Fruit fly (Drosophila melanogaster) whole organism, embryonic: ENCODE results near the gene Cpsf5.

Experiments
- B-H2 ChIP-seq: fragments of 200-800 bp; sonication (Bioruptor generic); optimal IDR thresholded peaks from 2 replicates; lab custom pipeline; 2018; ENCODE audit warnings: missing biosample characterization, mild to moderate bottlenecking, missing genetic modification characterization
- CG10147 ChIP-seq: fragments of 200-800 bp; sonication (Bioruptor generic); optimal IDR thresholded peaks from 2 replicates; lab custom pipeline; 2019; ENCODE audit warnings: missing biosample characterization, mild to moderate bottlenecking, missing genetic modification characterization, moderate library complexity
- CG11695 ChIP-seq: fragments of 200-800 bp; sonication (Bioruptor generic); IDR thresholded peaks from 3 replicates; pipeline ENCODE4 v1.3.6; 2022; ENCODE audit warnings: missing biosample characterization, missing genetic modification characterization
- CG12659 ChIP-seq: fragments of 200-800 bp; sonication (Bioruptor generic); optimal IDR thresholded peaks from 3 replicates; lab custom pipeline; 2017; ENCODE audit warnings: mild to moderate bottlenecking, missing biosample characterization, missing genetic modification reagents, missing genetic modification characterization
- CG13775 ChIP-seq: fragments of 200-800 bp; sonication (Bioruptor generic); optimal IDR thresholded peaks from 3 replicates; lab custom pipeline; 2017; ENCODE audit warnings: missing biosample characterization, mild to moderate bottlenecking, missing genetic modification characterization
- CG15479 ChIP-seq: fragments of 200-800 bp; sonication (Bioruptor generic); optimal IDR thresholded peaks from 3 replicates; lab custom pipeline; 2019; ENCODE audit warnings: missing biosample characterization, mild to moderate bottlenecking, missing genetic modification characterization, moderate library complexity
- CG17912 ChIP-seq: fragments of 200-800 bp; sonication (Bioruptor generic); optimal IDR thresholded peaks from 2 replicates; lab custom pipeline; 2018; ENCODE audit warnings: missing biosample characterization, mild to moderate bottlenecking, missing genetic modification characterization
- CG18011 ChIP-seq: fragments of 200-800 bp; sonication (Bioruptor generic); optimal IDR thresholded peaks from 2 replicates; lab custom pipeline; 2017; ENCODE audit warnings: missing biosample characterization, missing genetic modification characterization, mild to moderate bottlenecking, moderate library complexity, missing genotype
- CG30020 ChIP-seq: fragments of 200-800 bp; optimal IDR thresholded peaks from 2 replicates; lab custom pipeline; 2019; ENCODE audit warnings: missing biosample characterization, mild to moderate bottlenecking, missing genetic modification characterization, moderate library complexity
- CG33213 ChIP-seq: fragments of 200-800 bp; sonication (Bioruptor generic); optimal IDR thresholded peaks from 3 replicates; lab custom pipeline; 2016; ENCODE audit warnings: missing biosample characterization, missing genetic modification characterization
- CG34224 ChIP-seq: fragments of 200-800 bp; sonication (Bioruptor generic); IDR thresholded peaks from 3 replicates; pipeline ENCODE4 v1.3.6; 2022; ENCODE audit warnings: missing biosample characterization, missing genetic modification characterization; ENCODE audit not compliant: partially characterized antibody
- CG3995 ChIP-seq: fragments of 200-800 bp; sonication (Bioruptor generic); optimal IDR thresholded peaks from 3 replicates; lab custom pipeline; 2016; ENCODE audit warnings: missing biosample characterization, missing genetic modification characterization
- CG7786 ChIP-seq: fragments of 200-800 bp; sonication (Bioruptor generic); optimal IDR thresholded peaks from 2 replicates; lab custom pipeline; 2016; ENCODE audit warnings: missing biosample characterization, missing genetic modification characterization
- CG7987 ChIP-seq: fragments of 200-800 bp; sonication (Bioruptor generic); optimal IDR thresholded peaks from 2 replicates; lab custom pipeline; 2018; ENCODE audit warnings: missing biosample characterization, mild to moderate bottlenecking, missing genetic modification characterization, moderate library complexity
- CG8924 ChIP-seq: fragments of 200-800 bp; optimal IDR thresholded peaks from 3 replicates; lab custom pipeline; 2019; ENCODE audit warnings: missing biosample characterization, mild to moderate bottlenecking, missing genetic modification characterization, moderate library complexity
- CG9932 ChIP-seq: fragments of 200-800 bp; sonication (Bioruptor generic); IDR thresholded peaks from 2 replicates; pipeline ENCODE4 v1.3.6; 2022; ENCODE audit warnings: missing biosample characterization, missing genetic modification characterization
- Dek ChIP-seq: fragments of 200-800 bp; sonication (Bioruptor generic); optimal IDR thresholded peaks from 3 replicates; lab custom pipeline; 2019; ENCODE audit warnings: missing biosample characterization, mild to moderate bottlenecking, missing genetic modification characterization, moderate library complexity
- E2f2 ChIP-seq: fragments of 200-800 bp; sonication (Bioruptor generic); IDR thresholded peaks from 2 replicates; pipeline ENCODE4 v1.3.6; 2022; ENCODE audit warnings: missing biosample characterization, missing genetic modification characterization
- Elba2 ChIP-seq: fragments of 200-800 bp; sonication (Bioruptor generic); optimal IDR thresholded peaks from 3 replicates; lab custom pipeline; 2016; ENCODE audit warnings: missing biosample characterization, missing genetic modification characterization
- Ets65A ChIP-seq: fragments of 200-800 bp; sonication (Bioruptor generic); peaks from one replicate; lab custom pipeline; 2016; ENCODE audit warnings: missing biosample characterization, missing genetic modification characterization
- HLH4C ChIP-seq: fragments of 200-800 bp; sonication (Bioruptor generic); IDR thresholded peaks from 3 replicates; pipeline ENCODE4 v1.3.6; 2022; ENCODE audit warnings: missing biosample characterization, missing genetic modification characterization; ENCODE audit not compliant: partially characterized antibody
- Hmr ChIP-seq: fragments of 200-800 bp; sonication (Bioruptor generic); optimal IDR thresholded peaks from 3 replicates; lab custom pipeline; 2017; ENCODE audit warnings: mild to moderate bottlenecking, missing biosample characterization, missing genetic modification reagents, missing genetic modification characterization
- Lim3 ChIP-seq: fragments of 200-800 bp; sonication (Bioruptor generic); IDR thresholded peaks from 2 replicates; pipeline ENCODE4 v1.3.6; 2022; ENCODE audit warnings: missing biosample characterization, missing genetic modification characterization
- NC2β ChIP-seq: fragments of 200-800 bp; sonication (Bioruptor generic); optimal IDR thresholded peaks from 2 replicates; lab custom pipeline; 2016; ENCODE audit warnings: missing biosample characterization, missing genetic modification characterization
- Opbp ChIP-seq: fragments of 200-800 bp; sonication (Bioruptor generic); IDR thresholded peaks from 3 replicates; pipeline ENCODE4 v1.3.6; 2022; ENCODE audit warnings: missing biosample characterization, missing genetic modification characterization; ENCODE audit not compliant: partially characterized antibody
- Pdp1 ChIP-seq, 2 experiments: fragments of 200-800 bp; sonication (Bioruptor generic); optimal IDR thresholded peaks; 3 replicates each; lab custom pipeline; 2016; ENCODE audit warnings: missing biosample characterization in 2 of 2, missing genetic modification characterization in 2 of 2, mild to moderate bottlenecking in 1 of 2, moderate library complexity in 1 of 2
- Ptx1 ChIP-seq: fragments of 200-800 bp; sonication (Bioruptor generic); IDR thresholded peaks from 2 replicates; pipeline ENCODE4 v1.3.6; 2022; ENCODE audit warnings: missing biosample characterization, missing genetic modification characterization
- Side ChIP-seq: fragments of 200-800 bp; sonication (Bioruptor generic); optimal IDR thresholded peaks from 2 replicates; lab custom pipeline; 2016; ENCODE audit warnings: missing biosample characterization, missing genetic modification characterization
- Sry-δ ChIP-seq: fragments of 200-800 bp; sonication (Bioruptor generic); optimal IDR thresholded peaks from 2 replicates; lab custom pipeline; 2016; ENCODE audit warnings: missing biosample characterization, missing genetic modification characterization
- bbx ChIP-seq: fragments of 200-800 bp; sonication (Bioruptor generic); IDR thresholded peaks from 2 replicates; pipeline ENCODE4 v1.3.6; 2022; ENCODE audit warnings: missing biosample characterization, missing genetic modification characterization; ENCODE audit not compliant: partially characterized antibody
- bcd ChIP-seq: fragments of 200-800 bp; sonication (Bioruptor generic); optimal IDR thresholded peaks from 2 replicates; lab custom pipeline; 2017; ENCODE audit warnings: missing biosample characterization, mild to moderate bottlenecking, missing genetic modification characterization
- bowl ChIP-seq: fragments of 200-800 bp; sonication (Bioruptor generic); IDR thresholded peaks from 2 replicates; pipeline ENCODE4 v1.3.6; 2022; ENCODE audit warnings: missing biosample characterization, missing genetic modification characterization
- cas ChIP-seq: fragments of 200-800 bp; sonication (Bioruptor generic); IDR thresholded peaks from 2 replicates; pipeline ENCODE4 v1.3.6; 2022; ENCODE audit warnings: missing biosample characterization, missing genetic modification characterization
- ems ChIP-seq: fragments of 200-800 bp; sonication (Bioruptor generic); optimal IDR thresholded peaks from 3 replicates; lab custom pipeline; 2016; ENCODE audit warnings: missing biosample characterization, missing genetic modification characterization
- ftz-f1 ChIP-seq: fragments of 200-800 bp; sonication (Bioruptor generic); optimal IDR thresholded peaks from 2 replicates; lab custom pipeline; 2016; ENCODE audit warnings: missing biosample characterization, missing genetic modification characterization
- hbn ChIP-seq: fragments of 200-800 bp; sonication (Bioruptor generic); IDR thresholded peaks from 2 replicates; pipeline ENCODE4 v1.3.6; 2022; ENCODE audit warnings: missing biosample characterization, missing genetic modification characterization; ENCODE audit not compliant: partially characterized antibody
- ken ChIP-seq: fragments of 200-800 bp; sonication (Bioruptor generic); IDR thresholded peaks from 3 replicates; pipeline ENCODE4 v1.3.6; 2022; ENCODE audit warnings: missing biosample characterization, missing genetic modification characterization
- klu ChIP-seq: fragments of 200-800 bp; sonication (Bioruptor generic); IDR thresholded peaks from 2 replicates; pipeline ENCODE4 v1.3.6; 2022; ENCODE audit warnings: missing biosample characterization, missing genetic modification characterization
- knrl ChIP-seq: fragments of 200-800 bp; sonication (Bioruptor generic); IDR thresholded peaks from 3 replicates; pipeline ENCODE4 v1.3.6; 2022; ENCODE audit warnings: missing biosample characterization, missing genetic modification characterization; ENCODE audit not compliant: partially characterized antibody
- org-1 ChIP-seq: fragments of 200-800 bp; sonication (Bioruptor generic); optimal IDR thresholded peaks from 2 replicates; lab custom pipeline; 2017; ENCODE audit warnings: missing biosample characterization, missing genetic modification characterization
- zen2 ChIP-seq: fragments of 200-800 bp; sonication (Bioruptor generic); IDR thresholded peaks from 3 replicates; pipeline ENCODE4 v1.3.6; 2022; ENCODE audit warnings: missing biosample characterization, missing genetic modification characterization; ENCODE audit not compliant: partially characterized antibody

Cpsf5 gene

dm6 chr3L:9402157-9402890, 8.5 kb upstream of the Cpsf5 start, which contains the start of gene eIF4E1 (continued):
- TF ChIP-seq CG8924 (tag; lab: Kevin White, UChicago) = no peak
- peak; percentile 8 for TF ChIP-seq bcd (GFP tag; lab: Kevin White, UChicago)
- peak; percentile 56 to 91 for TF ChIP-seq Pdp1 (GFP tag; optimal IDR thresholded peaks at IDR 0.05; lab: Kevin White, UChicago)
- peak; percentile 24 for TF ChIP-seq CG7987 (GFP tag; lab: Kevin White, UChicago)
- TF ChIP-seq CG18011 (GFP tag; lab: Kevin White, UChicago) = peak; percentile 97
- TF ChIP-seq Dek = peak; percentile 1
- peak; percentile 14 for TF ChIP-seq CG30020 (tag; lab: Kevin White, UChicago)
- TF ChIP-seq Opbp = peak; percentile 81
- no peak for TF ChIP-seq CG7786 (GFP tag; lab: Kevin White, UChicago)
- no peak for TF ChIP-seq CG11695
- TF ChIP-seq CG33213 (GFP tag; lab: Kevin White, UChicago) = peak; percentile 75
- TF ChIP-seq cas (GFP tag; lab: Robert Waterston, UW) = no peak
- no peak for TF ChIP-seq Side (GFP tag; lab: Kevin White, UChicago)
- peak; percentile 58 for TF ChIP-seq CG34224 (GFP tag; lab: Robert Waterston, UW)
- TF ChIP-seq zen2 = peak; percentile 57; the same call in 2 of the 3 replicates
- peak; percentile 8 for TF ChIP-seq CG13775 (GFP tag; lab: Kevin White, UChicago)
- TF ChIP-seq knrl (GFP tag; lab: Robert Waterston, UW) = peak; percentile 86
- no peak for TF ChIP-seq org-1
- no peak for TF ChIP-seq Ptx1 (GFP tag; lab: Robert Waterston, UW)
- peak; percentile 57 for TF ChIP-seq hbn
- TF ChIP-seq ken (GFP tag; lab: Robert Waterston, UW) = peak; percentile 27; the same call in 2 of the 3 replicates
- TF ChIP-seq CG15479 (GFP tag; lab: Kevin White, UChicago) = peak; percentile 73
- TF ChIP-seq E2f2 (GFP tag; lab: Robert Waterston, UW) = peak; percentile 50
- 0 out of 2 replicates have a peak, but pooled peaks have one; percentile 14 for TF ChIP-seq klu
- no peak for TF ChIP-seq CG3995
- TF ChIP-seq NC2β (GFP tag; lab: Kevin White, UChicago) = peak; percentile 7
- TF ChIP-seq ems = peak; percentile 37
- TF ChIP-seq CG17912 (GFP tag; lab: Kevin White, UChicago) = peak; percentile 29
- peak; percentile 77 for TF ChIP-seq CG12659 (GFP tag; lab: Kevin White, UChicago)
- TF ChIP-seq ftz-f1 (GFP tag; lab: Kevin White, UChicago) = peak; percentile 40
- TF ChIP-seq bbx (GFP tag; lab: Robert Waterston, UW) = peak; percentile 85
- TF ChIP-seq CG10147 (GFP tag; lab: Kevin White, UChicago) = peak; percentile 14
- TF ChIP-seq Ets65A = peak; percentile 89
- TF ChIP-seq CG9932 (GFP tag; lab: Robert Waterston, UW) = peak; percentile 31; the same call in 1 of the 2 replicates
- peak; percentile 47 for TF ChIP-seq Hmr
- TF ChIP-seq Lim3 (GFP tag; lab: Robert Waterston, UW) = no peak
- peak; percentile 96 for TF ChIP-seq Sry-δ (GFP tag; lab: Kevin White, UChicago)
- peak; percentile 75 for TF ChIP-seq Elba2
- TF ChIP-seq B-H2 (GFP tag; lab: Kevin White, UChicago) = peak; percentile 2
- TF ChIP-seq bowl = no peak
- peak; percentile 57; the same call in 2 of the 3 replicates for TF ChIP-seq HLH4C (GFP tag; lab: Robert Waterston, UW)
